Fruit fly (Drosophila melanogaster): ENCODE results near the gene Ir76a.

The Ir76a gene

DNA sequence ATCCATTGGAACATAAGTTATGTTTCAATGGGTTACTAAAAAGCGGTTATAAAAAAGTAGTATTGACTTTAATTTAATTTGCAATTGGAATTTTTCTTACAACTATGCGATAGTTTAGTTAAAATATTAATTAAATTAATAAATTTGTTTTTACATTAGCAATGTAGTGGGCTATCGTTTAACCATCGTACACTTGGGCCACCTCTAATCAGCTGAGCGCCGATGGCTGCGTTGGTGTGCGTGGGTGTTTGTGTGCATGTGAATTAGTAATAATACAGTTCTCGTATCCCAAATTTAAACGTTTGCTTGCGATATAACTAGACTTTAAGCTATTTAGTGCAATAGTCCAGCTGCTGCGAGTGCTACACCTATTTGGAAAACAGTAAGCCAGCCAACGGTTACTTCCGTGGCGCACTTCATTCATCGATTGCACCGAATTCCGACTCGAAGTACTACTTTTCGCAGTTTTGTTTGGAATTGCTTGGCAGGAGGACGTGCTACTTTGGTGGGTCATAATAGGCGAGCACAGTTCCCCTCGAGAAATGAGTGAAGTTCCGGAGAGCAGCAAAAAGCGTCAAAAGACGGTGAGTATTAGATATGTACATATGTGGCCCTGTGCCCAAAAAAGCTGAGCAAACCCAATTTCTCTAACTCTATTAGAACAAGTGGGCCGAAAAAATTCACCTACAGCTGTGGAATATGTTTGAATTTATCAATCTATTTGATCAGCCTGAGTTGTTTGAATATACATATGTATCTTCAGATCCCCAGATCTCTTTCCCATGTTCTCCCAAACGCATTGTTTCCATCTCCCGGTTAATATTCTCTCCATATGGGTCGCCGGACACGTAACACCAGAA, 46.2 kb downstream of the Ir76a start, which contains the start of gene Papss (continued):
- TF ChIP-seq H15 (GFP tag; IDR thresholded peaks at IDR 0.05) (no peak), CG33213 (GFP tag; optimal IDR thresholded peaks at IDR 0.05) (peak; percentile 14), D19B (GFP tag; optimal IDR thresholded peaks at IDR 0.05) (no peak), CG2202 (tag; optimal IDR thresholded peaks at IDR 0.05) (peak; percentile 13), CG3847 (GFP tag; IDR thresholded peaks at IDR 0.05) (0 out of 2 replicates have a peak, but pooled peaks have one; percentile 28), CG7839 (tag; optimal IDR thresholded peaks at IDR 0.05) (no peak), grn (GFP tag; optimal IDR thresholded peaks at IDR 0.05) (no peak), Atf6 (GFP tag; IDR thresholded peaks at IDR 0.05) (0 out of 2 replicates have a peak, but pooled peaks have one; percentile 25), CG13424 (tag; optimal IDR thresholded peaks at IDR 0.05) (no peak), ci (GFP tag; IDR thresholded peaks at IDR 0.05) (peak; percentile 44; the same call in 1 of the 3 replicates), tup (GFP tag; optimal IDR thresholded peaks at IDR 0.05) (no peak), Hsf (GFP tag; optimal IDR thresholded peaks at IDR 0.05) (no peak), ranshi (GFP tag; IDR thresholded peaks at IDR 0.05) (no peak), CG13775 (GFP tag; optimal IDR thresholded peaks at IDR 0.05) (peak; percentile 9), bcd (GFP tag; optimal IDR thresholded peaks at IDR 0.05) (no peak), Dll (GFP tag; IDR thresholded peaks at IDR 0.05; ENCODE audit: partially characterized antibody) (peak; percentile 95), Hr51 (GFP tag; optimal IDR thresholded peaks at IDR 0.05) (no peak), cato (GFP tag; optimal IDR thresholded peaks at IDR 0.05; ENCODE audit: borderline replicate concordance) (no peak), tgo (GFP tag; IDR thresholded peaks at IDR 0.05) (0 out of 3 replicates have a peak, but pooled peaks have one; percentile 20), ase (GFP tag; IDR thresholded peaks at IDR 0.05) (no peak), Bgb (GFP tag; IDR thresholded peaks at IDR 0.05; ENCODE audit: partially characterized antibody) (peak; percentile 82), aop (GFP tag; IDR thresholded peaks at IDR 0.05) (no peak)

DNA sequence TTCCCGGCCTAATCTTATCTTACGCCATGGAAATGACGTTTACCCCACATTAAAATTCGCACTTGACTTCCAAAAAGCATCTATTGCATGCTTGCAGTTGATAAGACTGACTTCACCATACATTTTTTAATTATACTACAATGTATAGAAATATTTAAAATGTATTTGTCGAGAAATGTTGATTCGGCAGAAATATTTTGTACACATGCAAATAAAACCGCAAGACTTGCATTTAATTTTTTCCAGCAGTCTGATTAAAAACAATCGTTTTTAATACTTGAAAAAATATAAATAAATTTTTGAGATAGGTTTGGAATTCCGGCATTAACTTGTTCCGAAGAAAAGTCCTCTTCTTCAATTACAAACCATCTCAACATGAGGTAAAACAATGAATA, 46.8 kb downstream of the Ir76a start:
- TF ChIP-seq vnd (GFP tag; IDR thresholded peaks at IDR 0.05; ENCODE audit: partially characterized antibody) (no peak), Pdp1 (GFP tag; optimal IDR thresholded peaks at IDR 0.05) (peak in 1 of 2 experiments; percentile 34), CG7839 (tag; optimal IDR thresholded peaks at IDR 0.05) (no peak)

DNA sequence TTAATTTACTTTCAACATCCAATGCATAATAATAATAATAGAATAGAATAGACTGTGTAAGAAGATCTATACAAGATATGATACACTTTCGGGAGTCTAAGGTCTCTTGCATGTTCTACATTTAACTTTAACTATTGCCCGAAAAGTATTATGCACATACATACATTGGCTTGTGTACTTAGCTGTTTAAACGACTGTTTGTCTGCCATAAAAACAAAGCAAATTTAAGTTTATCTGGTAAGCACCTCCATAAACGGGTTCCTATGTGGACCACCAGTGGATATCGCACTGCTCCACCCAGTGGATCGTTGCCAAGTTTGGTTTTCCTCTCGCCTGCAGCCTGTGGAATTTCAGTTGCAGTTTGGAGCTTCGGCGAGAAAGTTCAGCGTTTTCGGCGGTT, 47.9 kb downstream of the Ir76a start:
- TF ChIP-seq schlank (tag; optimal IDR thresholded peaks at IDR 0.05) (peak; percentile 72), CrebB (tag; optimal IDR thresholded peaks at IDR 0.05) (peak; percentile 47), CG15514 (GFP tag; optimal IDR thresholded peaks at IDR 0.05) (peak; percentile 47), hkb (optimal IDR thresholded peaks at IDR 0.05) (no peak), hkb (GFP tag; IDR thresholded peaks at IDR 0.05) (peak; percentile 55; the same call in 1 of the 2 replicates), CG2875 (GFP tag; optimal IDR thresholded peaks at IDR 0.05) (peak; percentile 64), psq (GFP tag; optimal IDR thresholded peaks at IDR 0.05) (no peak), mam (GFP tag; optimal IDR thresholded peaks at IDR 0.05) (no peak), CG17359 (tag; optimal IDR thresholded peaks at IDR 0.05) (peak; percentile 29), CG6813 (GFP tag; optimal IDR thresholded peaks at IDR 0.05) (peak; percentile 49), BtbVII (GFP tag; optimal IDR thresholded peaks at IDR 0.05) (peak; percentile 69), Side (GFP tag; optimal IDR thresholded peaks at IDR 0.05) (peak; percentile 3), gsb-n (tag; optimal IDR thresholded peaks at IDR 0.05) (peak; percentile 11), CG3281 (GFP tag; optimal IDR thresholded peaks at IDR 0.05) (peak; percentile 59), CG7357 (GFP tag; IDR thresholded peaks at IDR 0.05) (no peak), org-1 (GFP tag; optimal IDR thresholded peaks at IDR 0.05) (peak; percentile 38), danr (GFP tag; IDR thresholded peaks at IDR 0.05) (no peak), CG7271 (tag; optimal IDR thresholded peaks at IDR 0.05) (no peak), dmrt99B (tag; optimal IDR thresholded peaks at IDR 0.05) (peak; percentile 10), B-H2 (GFP tag; optimal IDR thresholded peaks at IDR 0.05) (peak; percentile 0), CG12299 (tag; optimal IDR thresholded peaks at IDR 0.05) (peak; percentile 29), CG6765 (GFP tag; optimal IDR thresholded peaks at IDR 0.05) (peak; percentile 7), grau (tag; optimal IDR thresholded peaks at IDR 0.05) (peak; percentile 2)
